Fruit fly (Drosophila melanogaster): ENCODE measurements around the gene mRpL14.

mRpL14 gene

DNA sequence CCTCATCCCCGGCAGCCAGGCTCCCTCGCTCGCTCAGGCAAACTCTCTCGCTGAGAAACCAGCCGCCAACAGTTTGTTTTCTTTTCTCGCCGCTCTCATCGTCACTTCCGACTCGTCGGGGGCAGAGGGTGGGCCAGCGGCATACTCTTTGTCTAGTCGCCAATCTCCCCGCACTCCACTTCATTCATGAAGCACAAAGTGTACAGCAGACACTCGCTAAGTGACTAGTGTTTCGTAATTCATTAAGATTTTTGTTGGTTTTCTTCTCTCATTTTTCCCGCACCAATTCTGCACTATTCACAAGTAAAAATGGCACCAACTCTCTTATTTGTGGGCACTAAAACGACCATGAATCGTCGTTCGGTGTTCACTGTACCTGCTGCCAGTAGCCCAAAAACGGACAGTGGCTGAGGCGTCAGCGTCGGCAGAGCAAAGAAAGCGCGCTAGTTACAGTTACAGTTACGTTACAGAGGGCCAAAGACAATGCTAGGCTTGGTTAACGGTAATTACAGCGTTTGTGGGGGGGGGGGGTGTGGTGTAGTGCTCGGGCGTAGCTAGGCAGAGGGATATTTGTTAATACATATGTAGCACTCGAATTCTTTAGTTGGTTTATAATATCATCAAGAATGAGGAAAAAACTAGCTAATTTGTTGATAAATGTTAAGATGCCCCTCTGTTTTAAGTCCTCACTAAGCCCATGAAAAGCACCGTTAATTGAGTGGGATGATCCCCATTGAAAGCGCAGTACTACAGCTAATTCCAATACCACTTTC lies 46.8 kb downstream of the mRpL14 start (continued):
- TF ChIP-seq CG1621 (tag; optimal IDR thresholded peaks at IDR 0.05), result peak; percentile 91
- TF ChIP-seq dac (GFP tag; optimal IDR thresholded peaks at IDR 0.05), result peak; percentile 97
- peak; percentile 95 for TF ChIP-seq Hr39 (GFP tag; optimal IDR thresholded peaks at IDR 0.05)
- TF ChIP-seq Hr38 (GFP tag; optimal IDR thresholded peaks at IDR 0.05), result peak; percentile 92
- TF ChIP-seq svp (GFP tag), result peak; percentile 94
- TF ChIP-seq Sox102F (GFP tag; optimal IDR thresholded peaks at IDR 0.05), result peak; percentile 91
- peak; percentile 54 for TF ChIP-seq Eip93F (GFP tag; optimal IDR thresholded peaks at IDR 0.05)
- TF ChIP-seq pdm3 (GFP tag; optimal IDR thresholded peaks at IDR 0.05), result peak; percentile 98
- peak; percentile 93 for TF ChIP-seq CG10669 (GFP tag; optimal IDR thresholded peaks at IDR 0.05)
- TF ChIP-seq CG11902 (GFP tag; optimal IDR thresholded peaks at IDR 0.05), result peak; percentile 91
- TF ChIP-seq lz (GFP tag; optimal IDR thresholded peaks at IDR 0.05), result peak; percentile 94
- peak; percentile 95 for TF ChIP-seq CG7368 (GFP tag; optimal IDR thresholded peaks at IDR 0.05)
- TF ChIP-seq Sox15 (GFP tag; optimal IDR thresholded peaks at IDR 0.05), result peak; percentile 91
- peak; percentile 91 for TF ChIP-seq CG3032 (tag; optimal IDR thresholded peaks at IDR 0.05)
- peak; percentile 86 for TF ChIP-seq dsx (GFP tag; optimal IDR thresholded peaks at IDR 0.05; ENCODE audit: poor library complexity, severe bottlenecking)
- peak; percentile 88 to 93 for TF ChIP-seq salr (GFP tag; optimal IDR thresholded peaks at IDR 0.05)
- TF ChIP-seq Ets21C (GFP tag; optimal IDR thresholded peaks at IDR 0.05), result peak; percentile 88
- peak; percentile 93 for TF ChIP-seq CG31627 (GFP tag; optimal IDR thresholded peaks at IDR 0.05)
- TF ChIP-seq CG16779 (tag; optimal IDR thresholded peaks at IDR 0.05), result peak; percentile 90
- TF ChIP-seq Smox (GFP tag; optimal IDR thresholded peaks at IDR 0.05), result peak; percentile 88
- TF ChIP-seq Met (GFP tag; optimal IDR thresholded peaks at IDR 0.05), result peak; percentile 92
- peak; percentile 85 for TF ChIP-seq spab (GFP tag; optimal IDR thresholded peaks at IDR 0.05)
- TF ChIP-seq CG8319 (GFP tag; optimal IDR thresholded peaks at IDR 0.05), result peak; percentile 76

- peak; percentile 91 for TF ChIP-seq CG3919 (GFP tag; optimal IDR thresholded peaks at IDR 0.05)
- peak; percentile 93 for TF ChIP-seq acj6 (GFP tag; optimal IDR thresholded peaks at IDR 0.05)
- TF ChIP-seq lz (GFP tag; optimal IDR thresholded peaks at IDR 0.05), result peak; percentile 96
- TF ChIP-seq Met (GFP tag; optimal IDR thresholded peaks at IDR 0.05), result peak; percentile 97
- peak; percentile 93 for TF ChIP-seq CG6276 (GFP tag; optimal IDR thresholded peaks at IDR 0.05)
- peak; percentile 91 for TF ChIP-seq CG8319 (GFP tag; optimal IDR thresholded peaks at IDR 0.05)
- peak; percentile 91 for TF ChIP-seq achi (GFP tag; optimal IDR thresholded peaks at IDR 0.05)
- TF ChIP-seq fd59A (GFP tag; optimal IDR thresholded peaks at IDR 0.05), result peak; percentile 95
- peak; percentile 95 for TF ChIP-seq Smox (GFP tag; optimal IDR thresholded peaks at IDR 0.05)
- TF ChIP-seq CG31627 (GFP tag; optimal IDR thresholded peaks at IDR 0.05), result peak; percentile 96
- peak; percentile 90 for TF ChIP-seq CG7368 (GFP tag; optimal IDR thresholded peaks at IDR 0.05)
- TF ChIP-seq CG1621 (tag; optimal IDR thresholded peaks at IDR 0.05), result peak; percentile 89
- TF ChIP-seq fd85E (GFP tag; optimal IDR thresholded peaks at IDR 0.05), result peak; percentile 88
- peak; percentile 99 for TF ChIP-seq Eip78C (GFP tag)
- peak; percentile 96 for TF ChIP-seq Sox14 (GFP tag; optimal IDR thresholded peaks at IDR 0.05)
- TF ChIP-seq CG3032 (tag; optimal IDR thresholded peaks at IDR 0.05), result peak; percentile 89
- TF ChIP-seq Eip93F (GFP tag; optimal IDR thresholded peaks at IDR 0.05), result peak; percentile 65
- TF ChIP-seq CG32006 (GFP tag; optimal IDR thresholded peaks at IDR 0.05), result peak; percentile 97
- TF ChIP-seq svp (GFP tag), result peak; percentile 98
- peak; percentile 97 for TF ChIP-seq topi (GFP tag; optimal IDR thresholded peaks at IDR 0.05)
- TF ChIP-seq eg (GFP tag; IDR thresholded peaks at IDR 0.05), result peak; percentile 47; the same call in 2 of the 3 replicates
- TF ChIP-seq CG9139 (GFP tag; optimal IDR thresholded peaks at IDR 0.05), result peak; percentile 88
- peak; percentile 92 for TF ChIP-seq CG10631 (GFP tag; optimal IDR thresholded peaks at IDR 0.05)
- peak; percentile 74 for TF ChIP-seq fkh (GFP tag; optimal IDR thresholded peaks at IDR 0.05)
- TF ChIP-seq Ets96B (tag; optimal IDR thresholded peaks at IDR 0.05), result peak; percentile 90
- peak; percentile 89 for TF ChIP-seq CG4318 (GFP tag; optimal IDR thresholded peaks at IDR 0.05)
- TF ChIP-seq CG16779 (tag; optimal IDR thresholded peaks at IDR 0.05), result peak; percentile 93
- peak; percentile 84 for TF ChIP-seq CG15336 (GFP tag; IDR thresholded peaks at IDR 0.05)
- TF ChIP-seq Eip75B (GFP tag; optimal IDR thresholded peaks at IDR 0.05), result peak; percentile 96
- peak; percentile 95 for TF ChIP-seq pdm3 (GFP tag; optimal IDR thresholded peaks at IDR 0.05)
- TF ChIP-seq Ets21C (GFP tag; optimal IDR thresholded peaks at IDR 0.05), result peak; percentile 94
- peak; percentile 87 for TF ChIP-seq CG8119 (GFP tag; IDR thresholded peaks at IDR 0.05)
- peak; percentile 96 for TF ChIP-seq Blimp-1 (GFP tag; optimal IDR thresholded peaks at IDR 0.05)
- no peak for TF ChIP-seq Hr38 (GFP tag; optimal IDR thresholded peaks at IDR 0.05)
- TF ChIP-seq CG6854 (GFP tag; optimal IDR thresholded peaks at IDR 0.05), result peak; percentile 89
- peak; percentile 93 for TF ChIP-seq cyc (GFP tag; optimal IDR thresholded peaks at IDR 0.05)
Observed at dm6 chrX:2296230-2297044, 48.0 kb downstream of the mRpL14 start.
